Fruit fly (Drosophila melanogaster) whole organism, embryonic: Measurements from ENCODE around the gene CG14427.
A peak's percentile ranks its signal among the peaks of the same experiment; 100 is the strongest.

ENCODE experiments used
- Adf1 ChIP-seq: fragments of 200-800 bp; sonication (Bioruptor generic); IDR thresholded peaks from 2 replicates; pipeline ENCODE4 v1.3.6; 2022; ENCODE audit warnings: missing biosample characterization, missing genetic modification characterization
- B-H2 ChIP-seq: fragments of 200-800 bp; sonication (Bioruptor generic); optimal IDR thresholded peaks from 2 replicates; lab custom pipeline; 2018; ENCODE audit warnings: missing biosample characterization, mild to moderate bottlenecking, missing genetic modification characterization
- CG10543 ChIP-seq: fragments of 200-800 bp; sonication (Bioruptor generic); optimal IDR thresholded peaks from 3 replicates; lab custom pipeline; 2017; ENCODE audit warnings: missing biosample characterization, mild to moderate bottlenecking, missing genetic modification characterization, moderate library complexity
- CG1233 ChIP-seq: fragments of 200-800 bp; sonication (Bioruptor generic); optimal IDR thresholded peaks from 4 replicates; lab custom pipeline; 2018; ENCODE audit warnings: missing biosample characterization, mild to moderate bottlenecking, missing genetic modification characterization
- CG15073 ChIP-seq: fragments of 200-800 bp; sonication (Bioruptor generic); optimal IDR thresholded peaks from 2 replicates; lab custom pipeline; 2016; ENCODE audit warnings: missing biosample characterization, missing genetic modification characterization
- CG15479 ChIP-seq: fragments of 200-800 bp; sonication (Bioruptor generic); optimal IDR thresholded peaks from 3 replicates; lab custom pipeline; 2019; ENCODE audit warnings: missing biosample characterization, mild to moderate bottlenecking, missing genetic modification characterization, moderate library complexity
- CG15696 ChIP-seq: fragments of 200-800 bp; sonication (Bioruptor generic); optimal IDR thresholded peaks from 2 replicates; lab custom pipeline; 2019; ENCODE audit warnings: missing biosample characterization, mild to moderate bottlenecking, missing genetic modification characterization, moderate library complexity
- CG2129 ChIP-seq: fragments of 200-800 bp; sonication (Bioruptor generic); IDR thresholded peaks from 2 replicates; pipeline ENCODE4 v1.3.6; 2022; ENCODE audit warnings: missing biosample characterization, missing genetic modification characterization; ENCODE audit not compliant: partially characterized antibody
- CG2199 ChIP-seq: fragments of 200-800 bp; sonication (Bioruptor generic); IDR thresholded peaks from 3 replicates; pipeline ENCODE4 v1.3.6; 2022; ENCODE audit warnings: missing biosample characterization, missing genetic modification characterization
- CG30020 ChIP-seq: fragments of 200-800 bp; optimal IDR thresholded peaks from 2 replicates; lab custom pipeline; 2019; ENCODE audit warnings: missing biosample characterization, mild to moderate bottlenecking, missing genetic modification characterization, moderate library complexity
- CG32772 ChIP-seq: fragments of 200-800 bp; sonication (Bioruptor generic); IDR thresholded peaks from 2 replicates; pipeline ENCODE4 v1.3.6; 2022; ENCODE audit warnings: missing biosample characterization, missing genetic modification characterization
- CG3407 ChIP-seq: fragments of 200-800 bp; sonication (Bioruptor generic); optimal IDR thresholded peaks from 2 replicates; lab custom pipeline; 2018; ENCODE audit warnings: missing biosample characterization, mild to moderate bottlenecking, missing genetic modification characterization
- CG34376 ChIP-seq: fragments of 200-800 bp; sonication (Bioruptor generic); optimal IDR thresholded peaks from 2 replicates; lab custom pipeline; 2018; ENCODE audit warnings: missing biosample characterization, mild to moderate bottlenecking, missing genetic modification characterization
- CG34422 ChIP-seq: fragments of 200-800 bp; sonication (Bioruptor generic); IDR thresholded peaks from 3 replicates; pipeline ENCODE4 v1.3.6; 2022; ENCODE audit warnings: missing biosample characterization, missing genetic modification characterization
- CG8281 ChIP-seq: fragments of 200-800 bp; sonication (Bioruptor generic); optimal IDR thresholded peaks from 2 replicates; lab custom pipeline; 2018; ENCODE audit warnings: missing biosample characterization, mild to moderate bottlenecking, missing genetic modification characterization, moderate library complexity
- CG9817 ChIP-seq: fragments of 200-800 bp; sonication (Bioruptor generic); optimal IDR thresholded peaks from 2 replicates; lab custom pipeline; 2018; ENCODE audit warnings: missing biosample characterization, mild to moderate bottlenecking, missing genetic modification characterization, moderate library complexity
- CG9932 ChIP-seq: fragments of 200-800 bp; sonication (Bioruptor generic); IDR thresholded peaks from 2 replicates; pipeline ENCODE4 v1.3.6; 2022; ENCODE audit warnings: missing biosample characterization, missing genetic modification characterization
- Deaf1 ChIP-seq: fragments of 200-800 bp; optimal IDR thresholded peaks from 3 replicates; lab custom pipeline; 2019; ENCODE audit warnings: missing biosample characterization, mild to moderate bottlenecking, missing genetic modification characterization, moderate library complexity
- Doc3 ChIP-seq: fragments of 200-800 bp; sonication (Bioruptor generic); IDR thresholded peaks from 3 replicates; pipeline ENCODE4 v1.3.6; 2022; ENCODE audit warnings: missing biosample characterization, missing genetic modification characterization; ENCODE audit not compliant: partially characterized antibody
- E2f1 ChIP-seq: fragments of 200-800 bp; sonication (Bioruptor generic); IDR thresholded peaks from 2 replicates; pipeline ENCODE4 v1.3.6; 2022; ENCODE audit warnings: missing biosample characterization, missing genetic modification characterization
- Fer3 ChIP-seq: fragments of 200-800 bp; sonication (Bioruptor generic); optimal IDR thresholded peaks from 2 replicates; lab custom pipeline; 2018; ENCODE audit warnings: missing biosample characterization, mild to moderate bottlenecking, missing genetic modification characterization, moderate library complexity
- HLH54F ChIP-seq: fragments of 200-800 bp; sonication (Bioruptor generic); optimal IDR thresholded peaks from 3 replicates; lab custom pipeline; 2016; ENCODE audit warnings: missing biosample characterization, missing genetic modification characterization
- HLHmδ ChIP-seq: fragments of 200-800 bp; sonication (Bioruptor generic); optimal IDR thresholded peaks from 2 replicates; lab custom pipeline; 2018; ENCODE audit warnings: missing biosample characterization, mild to moderate bottlenecking, missing genetic modification characterization, moderate library complexity
- Hand ChIP-seq: fragments of 200-800 bp; sonication (Bioruptor generic); optimal IDR thresholded peaks from 2 replicates; lab custom pipeline; 2017; ENCODE audit warnings: mild to moderate bottlenecking, missing biosample characterization, missing genetic modification reagents, missing genetic modification characterization
- HmgZ ChIP-seq: fragments of 200-800 bp; sonication (Bioruptor generic); optimal IDR thresholded peaks from 2 replicates; lab custom pipeline; 2018; ENCODE audit warnings: missing biosample characterization, mild to moderate bottlenecking, missing genetic modification characterization
- Lpt ChIP-seq: fragments of >200 bp; optimal IDR thresholded peaks from 2 replicates; lab custom pipeline; 2018; ENCODE audit warnings: missing biosample characterization, missing genetic modification characterization
- Max ChIP-seq: fragments of 200-800 bp; sonication (Bioruptor generic); optimal IDR thresholded peaks from 2 replicates; lab custom pipeline; 2016; ENCODE audit warnings: missing biosample characterization, mild to moderate bottlenecking, missing genetic modification characterization
- Med ChIP-seq: fragments of 200-800 bp; sonication (Bioruptor generic); peaks from one replicate; lab custom pipeline; 2016; ENCODE audit warnings: missing biosample characterization, missing genetic modification characterization, mild to moderate bottlenecking, inconsistent platforms, moderate library complexity
- Nf-YB ChIP-seq: fragments of 200-800 bp; sonication (Bioruptor generic); optimal IDR thresholded peaks from 3 replicates; lab custom pipeline; 2019; ENCODE audit warnings: missing biosample characterization, mild to moderate bottlenecking, missing genetic modification characterization, moderate library complexity
- Vsx1 ChIP-seq: fragments of 200-800 bp; sonication (Bioruptor generic); optimal IDR thresholded peaks from 2 replicates; lab custom pipeline; 2017; ENCODE audit warnings: missing biosample characterization, mild to moderate bottlenecking, missing genetic modification characterization, missing genetic modification reagents
- ase ChIP-seq: fragments of 200-800 bp; sonication (Bioruptor generic); IDR thresholded peaks from 3 replicates; pipeline ENCODE4 v1.3.6; 2022; ENCODE audit warnings: missing biosample characterization, missing genetic modification characterization
- ash1 ChIP-seq: fragments of 200-800 bp; sonication (Bioruptor generic); optimal IDR thresholded peaks from 2 replicates; lab custom pipeline; 2018; ENCODE audit warnings: missing biosample characterization, mild to moderate bottlenecking, missing genetic modification characterization
- az2 ChIP-seq: fragments of 200-800 bp; sonication (Bioruptor generic); optimal IDR thresholded peaks from 3 replicates; lab custom pipeline; 2016; ENCODE audit warnings: missing biosample characterization, missing genetic modification characterization
- bcd ChIP-seq: fragments of 200-800 bp; sonication (Bioruptor generic); optimal IDR thresholded peaks from 2 replicates; lab custom pipeline; 2017; ENCODE audit warnings: missing biosample characterization, mild to moderate bottlenecking, missing genetic modification characterization
- btn ChIP-seq: fragments of 200-800 bp; sonication (Bioruptor generic); optimal IDR thresholded peaks from 2 replicates; lab custom pipeline; 2016; ENCODE audit warnings: missing biosample characterization, missing genetic modification characterization
- croc ChIP-seq: fragments of 200-800 bp; sonication (Bioruptor generic); conservative IDR thresholded peaks from 3 replicates; pipeline ENCODE4 v1.3.6; 2022; ENCODE audit warnings: missing biosample characterization, missing genetic modification characterization
- da ChIP-seq: fragments of 200-800 bp; sonication (Bioruptor generic); optimal IDR thresholded peaks from 2 replicates; lab custom pipeline; 2016; ENCODE audit warnings: missing biosample characterization, missing genetic modification characterization
- ftz-f1 ChIP-seq: fragments of 200-800 bp; sonication (Bioruptor generic); optimal IDR thresholded peaks from 2 replicates; lab custom pipeline; 2016; ENCODE audit warnings: missing biosample characterization, missing genetic modification characterization
- gro ChIP-seq: fragments of 200-800 bp; sonication (Bioruptor generic); optimal IDR thresholded peaks from 2 replicates; lab custom pipeline; 2016; ENCODE audit warnings: missing biosample characterization, missing genetic modification characterization
- knrl ChIP-seq: fragments of 200-800 bp; sonication (Bioruptor generic); IDR thresholded peaks from 3 replicates; pipeline ENCODE4 v1.3.6; 2022; ENCODE audit warnings: missing biosample characterization, missing genetic modification characterization; ENCODE audit not compliant: partially characterized antibody
- otp ChIP-seq: fragments of 200-800 bp; sonication (Bioruptor generic); IDR thresholded peaks from 3 replicates; pipeline ENCODE4, ENCODE4 v1.3.6; 2022; ENCODE audit warnings: missing biosample characterization, missing genetic modification characterization
- tll ChIP-seq, 2 experiments: fragments of 200-800 bp in 1 of 2; fragments of >200 bp in 1 of 2; sonication (Bioruptor generic) in 1 of 2; optimal IDR thresholded peaks; 2 replicates each; lab custom pipeline; 2017 to 2019; ENCODE audit warnings: missing biosample characterization in 2 of 2, missing genetic modification characterization in 2 of 2, mild to moderate bottlenecking in 1 of 2, moderate library complexity in 1 of 2
- trh ChIP-seq: fragments of 200-800 bp; sonication (Bioruptor generic); optimal IDR thresholded peaks from 2 replicates; lab custom pipeline; 2016; ENCODE audit warnings: missing biosample characterization, missing genetic modification characterization
- vfl ChIP-seq: fragments of 200-800 bp; sonication (Bioruptor generic); optimal IDR thresholded peaks from 2 replicates; lab custom pipeline; 2016; ENCODE audit warnings: missing biosample characterization, missing genetic modification characterization
- vnd ChIP-seq: fragments of 200-800 bp; sonication (Bioruptor generic); IDR thresholded peaks from 3 replicates; pipeline ENCODE4 v1.3.6; 2022; ENCODE audit warnings: missing biosample characterization, missing genetic modification characterization; ENCODE audit not compliant: partially characterized antibody
- vvl ChIP-seq: fragments of 200-800 bp; sonication (Bioruptor generic); IDR thresholded peaks from 2 replicates; pipeline ENCODE4 v1.3.6; 2022; ENCODE audit warnings: missing biosample characterization, missing genetic modification characterization
- wek ChIP-seq: fragments of 200-800 bp; sonication (Bioruptor generic); optimal IDR thresholded peaks from 3 replicates; lab custom pipeline; 2018; ENCODE audit warnings: missing biosample characterization, mild to moderate bottlenecking, missing genetic modification characterization, moderate library complexity

CG14427 gene

DNA sequence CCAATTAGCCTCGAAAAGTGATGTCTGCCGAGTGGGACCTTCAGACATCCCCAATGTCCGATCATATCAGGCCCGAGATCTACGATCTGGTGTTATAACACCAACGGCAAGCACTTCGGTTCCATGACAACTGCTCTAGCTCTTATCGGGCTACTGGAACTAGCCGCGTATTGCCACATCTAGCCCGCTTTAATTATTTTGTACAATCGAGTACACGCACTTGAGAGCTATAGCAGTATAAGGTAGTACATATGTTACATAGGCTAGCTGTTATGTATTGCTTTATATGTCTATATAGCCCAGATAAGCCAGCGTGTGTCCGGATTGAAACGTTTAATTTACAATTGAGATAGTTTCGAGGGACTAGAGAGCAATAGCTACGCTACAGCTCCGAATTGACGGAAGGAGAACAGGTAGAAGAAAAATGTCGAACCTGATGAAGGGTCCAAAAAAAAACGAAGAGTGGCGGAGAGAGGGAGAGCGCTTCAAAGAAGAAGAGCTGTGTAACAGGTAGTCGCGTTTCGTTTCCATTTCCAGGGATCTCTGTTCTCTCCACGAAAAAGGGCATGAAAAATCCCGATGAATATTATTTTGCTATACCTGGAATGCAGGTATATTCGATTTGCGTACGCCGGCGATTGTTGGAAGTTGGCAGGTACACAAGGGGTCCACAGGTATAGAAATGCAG lies 43.3 kb upstream of the CG14427 start (continued):
- peak; percentile 72 for TF ChIP-seq CG15479
- TF ChIP-seq CG8281 (tag; lab: Kevin White, UChicago), result peak; percentile 32
- TF ChIP-seq vnd, result peak; percentile 40; the same call in 2 of the 3 replicates
- TF ChIP-seq Deaf1, result peak; percentile 70
- TF ChIP-seq CG2129 (GFP tag; lab: Robert Waterston, UW), result no peak
- no peak for TF ChIP-seq CG34422 (GFP tag; lab: Robert Waterston, UW)
- TF ChIP-seq ash1 (GFP tag; lab: Kevin White, UChicago), result peak; percentile 51
- no peak for TF ChIP-seq ase (GFP tag; lab: Robert Waterston, UW)
- TF ChIP-seq tll (GFP tag; optimal IDR thresholded peaks at IDR 0.05; lab: Kevin White, UChicago), result no peak
- no peak for TF ChIP-seq Doc3
- TF ChIP-seq Med (GFP tag; lab: Kevin White, UChicago), result peak; percentile 51
- peak; percentile 0 for TF ChIP-seq gro (GFP tag; lab: Kevin White, UChicago)
- TF ChIP-seq Vsx1 (GFP tag; lab: Kevin White, UChicago), result peak; percentile 57
- TF ChIP-seq vfl (GFP tag; lab: Kevin White, UChicago), result peak; percentile 5
- peak; percentile 31 for TF ChIP-seq Lpt (GFP tag; lab: Kevin White, UChicago)
- 0 out of 3 replicates have a peak, but pooled peaks have one; percentile 19 for TF ChIP-seq CG2199 (GFP tag; lab: Robert Waterston, UW)
- peak; percentile 44 for TF ChIP-seq CG10543 (GFP tag; lab: Kevin White, UChicago)
- no peak for TF ChIP-seq CG9817 (tag; lab: Kevin White, UChicago)
- TF ChIP-seq HmgZ, result peak; percentile 41
- peak; percentile 48 for TF ChIP-seq ftz-f1
- TF ChIP-seq CG34376 (GFP tag; lab: Kevin White, UChicago), result peak; percentile 92

DNA sequence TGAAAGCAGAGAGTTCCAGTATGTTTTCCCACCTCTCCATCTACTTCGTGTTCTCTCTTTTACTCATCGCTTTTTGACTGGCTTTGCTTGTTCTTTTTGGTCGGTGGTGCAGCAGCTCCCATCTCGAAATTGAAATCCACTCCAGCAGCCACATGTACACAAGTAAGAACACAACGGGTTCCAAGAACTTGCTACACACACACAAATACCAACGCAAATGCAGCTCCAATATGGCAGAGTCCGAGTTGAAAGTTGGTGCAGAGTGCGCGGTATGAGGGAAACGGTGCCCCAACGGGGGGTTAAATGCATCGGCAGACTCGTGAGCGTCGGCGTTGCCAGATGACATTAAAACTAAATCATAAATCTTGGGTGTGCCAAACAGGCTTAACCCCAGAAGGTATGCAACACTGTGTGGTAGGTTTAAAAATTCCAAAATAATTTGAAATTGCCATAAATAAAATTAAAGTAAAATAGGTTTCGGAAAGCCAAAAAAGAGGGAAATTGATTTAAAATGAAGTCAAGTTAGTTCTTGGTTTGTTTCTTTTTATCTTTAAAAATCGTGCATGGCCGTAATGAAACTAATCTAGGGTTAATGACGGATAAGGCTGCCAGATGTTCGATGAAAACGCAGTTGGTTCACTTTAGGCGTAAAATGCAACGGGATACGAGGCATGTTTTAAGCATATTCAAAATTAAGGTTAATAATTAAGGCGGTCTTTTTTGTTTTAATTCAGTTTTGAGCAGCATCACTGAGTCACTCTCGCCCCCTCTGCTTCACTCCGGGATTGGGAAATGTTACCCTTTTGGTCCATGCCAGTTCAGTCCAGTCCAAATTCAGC lies 42.5 kb upstream of the CG14427 start:
- TF ChIP-seq Fer3 (tag; lab: Kevin White, UChicago) (peak; percentile 21), vvl (GFP tag; lab: Robert Waterston, UW) (no peak), CG8281 (tag; lab: Kevin White, UChicago) (no peak), E2f1 (GFP tag; lab: Robert Waterston, UW) (no peak), CG1233 (GFP tag; lab: Kevin White, UChicago) (no peak), HLHmδ (GFP tag; lab: Kevin White, UChicago) (no peak), bcd (GFP tag; lab: Kevin White, UChicago) (peak; percentile 19), Nf-YB (GFP tag; lab: Kevin White, UChicago) (no peak), CG30020 (tag; lab: Kevin White, UChicago) (no peak), da (GFP tag; lab: Kevin White, UChicago) (no peak), Lpt (GFP tag; lab: Kevin White, UChicago) (no peak), CG15073 (GFP tag; lab: Kevin White, UChicago) (no peak), trh (GFP tag; lab: Kevin White, UChicago) (no peak), btn (no peak), Hand (GFP tag; lab: Kevin White, UChicago) (no peak), Max (GFP tag; lab: Kevin White, UChicago) (no peak), Adf1 (GFP tag; lab: Robert Waterston, UW) (no peak), CG32772 (no peak), CG3407 (GFP tag; lab: Kevin White, UChicago) (no peak), CG9932 (GFP tag; lab: Robert Waterston, UW) (no peak), HLH54F (no peak), croc (no peak), wek (GFP tag; lab: Kevin White, UChicago) (no peak), CG15696 (tag; lab: Kevin White, UChicago) (peak; percentile 7), B-H2 (GFP tag; lab: Kevin White, UChicago) (no peak), knrl (GFP tag; lab: Robert Waterston, UW) (no peak), az2 (GFP tag; lab: Kevin White, UChicago) (no peak), otp (GFP tag; lab: Robert Waterston, UW) (no peak)
